Worm (Caenorhabditis elegans) whole organism, L1 larva: Measurements from ENCODE around the gene R07E5.11.

Source experiments
- C04F5.9 ChIP-seq: sonication (generic microtip); optimal IDR thresholded peaks from 2 replicates; lab custom pipeline; 2016; ENCODE audit warnings: missing genetic modification characterization, missing compliant biosample characterization
- F16B12.6 ChIP-seq: fragments of 150-350 bp; optimal IDR thresholded peaks from 2 replicates; lab custom pipeline; 2014; ENCODE audit warnings: missing biosample characterization, missing genetic modification characterization
- aha-1 ChIP-seq: fragments of 150-350 bp; optimal IDR thresholded peaks from 2 replicates; lab custom pipeline; 2014; ENCODE audit warnings: missing biosample characterization, missing genetic modification characterization
- aly-2 ChIP-seq: fragments of 150-350 bp; optimal IDR thresholded peaks from 2 replicates; lab custom pipeline; 2014; ENCODE audit warnings: missing biosample characterization, missing genetic modification characterization
- blmp-1 ChIP-seq: fragments of 150-350 bp; optimal IDR thresholded peaks from 2 replicates; lab custom pipeline; 2014; ENCODE audit warnings: missing biosample characterization, missing genetic modification characterization
- ceh-63 ChIP-seq: fragments of 200-800 bp; sonication (Bioruptor generic); optimal IDR thresholded peaks from 2 replicates; lab custom pipeline; 2018; ENCODE audit warnings: mild to moderate bottlenecking, missing genetic modification characterization, missing compliant biosample characterization
- ceh-82 ChIP-seq, 3 experiments: fragments of 150-350 bp in 1 of 3; sonication (generic microtip) in 2 of 3; optimal IDR thresholded peaks; 2 replicates each; lab custom pipeline; 2014 to 2017; ENCODE audit warnings: missing biosample characterization in 3 of 3, missing genetic modification characterization in 3 of 3
- ceh-90 ChIP-seq: sonication (generic microtip); optimal IDR thresholded peaks from 2 replicates; lab custom pipeline; 2016; ENCODE audit warnings: missing genetic modification characterization, missing compliant biosample characterization
- dpl-1 ChIP-seq, 3 experiments: fragments of 150-350 bp in 2 of 3; sonication (generic microtip) in 1 of 3; optimal IDR thresholded peaks; 2 replicates each; lab custom pipeline; 2014 to 2017; ENCODE audit warnings: missing biosample characterization in 3 of 3, missing genetic modification characterization in 3 of 3, missing genetic modification reagents in 3 of 3
- efl-1 ChIP-seq, 4 experiments: fragments of 150-350 bp; optimal IDR thresholded peaks in 3 of 4; peaks in 1 of 4; 1 replicate in 1 of 4; 2 replicates in 3 of 4; lab custom pipeline; 2014; ENCODE audit warnings: missing biosample characterization in 2 of 4, missing genetic modification characterization in 2 of 4, missing genetic modification reagents in 2 of 4
- efl-3 ChIP-seq: fragments of 200-800 bp; sonication (Bioruptor generic); optimal IDR thresholded peaks from 2 replicates; lab custom pipeline; 2018; ENCODE audit warnings: mild to moderate bottlenecking, missing genetic modification characterization, missing compliant biosample characterization
- hlh-4 ChIP-seq: sonication (generic microtip); optimal IDR thresholded peaks from 2 replicates; lab custom pipeline; 2016; ENCODE audit warnings: mild to moderate bottlenecking, missing genetic modification characterization, missing compliant biosample characterization
- irx-1 ChIP-seq: sonication (generic microtip); optimal IDR thresholded peaks from 2 replicates; lab custom pipeline; 2016; ENCODE audit warnings: missing genetic modification characterization, missing compliant biosample characterization
- lin-13 ChIP-seq: fragments of 150-350 bp; optimal IDR thresholded peaks from 2 replicates; lab custom pipeline; 2014; ENCODE audit warnings: missing biosample characterization, missing genetic modification reagents, missing genetic modification characterization
- lin-14 ChIP-seq: fragments of 200-800 bp; sonication (Bioruptor generic); optimal IDR thresholded peaks from 2 replicates; lab custom pipeline; 2018; ENCODE audit warnings: mild to moderate bottlenecking, missing genetic modification characterization, moderate library complexity, missing compliant biosample characterization
- lin-35 ChIP-seq, 2 experiments: fragments of 150-350 bp; optimal IDR thresholded peaks; 2 replicates each; lab custom pipeline; 2014; ENCODE audit warnings: missing biosample characterization in 2 of 2, missing genetic modification characterization in 2 of 2, missing genetic modification reagents in 2 of 2
- lin-39 ChIP-seq: fragments of 150-350 bp; optimal IDR thresholded peaks from 2 replicates; lab custom pipeline; 2014; ENCODE audit warnings: missing biosample characterization, missing genetic modification reagents, missing genetic modification characterization
- lsy-2 ChIP-seq, 2 experiments: fragments of 150-350 bp; optimal IDR thresholded peaks; 2 replicates each; lab custom pipeline; 2014; ENCODE audit warnings: missing biosample characterization in 2 of 2, missing genetic modification characterization in 2 of 2
- nhr-20 ChIP-seq: sonication (generic microtip); optimal IDR thresholded peaks from 2 replicates; lab custom pipeline; 2016; ENCODE audit warnings: mild to moderate bottlenecking, missing genetic modification characterization, missing compliant biosample characterization
- nhr-84 ChIP-seq: sonication (generic microtip); optimal IDR thresholded peaks from 2 replicates; lab custom pipeline; 2017; ENCODE audit warnings: missing biosample characterization, missing genetic modification characterization
- nhr-85 ChIP-seq: sonication (generic microtip); peaks from one replicate; lab custom pipeline; 2016; ENCODE audit warnings: missing genetic modification characterization, inconsistent platforms, missing compliant biosample characterization
- rnt-1 ChIP-seq: sonication (generic microtip); optimal IDR thresholded peaks from 2 replicates; lab custom pipeline; 2016; ENCODE audit warnings: mild to moderate bottlenecking, missing genetic modification characterization, moderate library complexity, missing compliant biosample characterization
- skn-1 ChIP-seq: fragments of 150-350 bp; optimal IDR thresholded peaks from 2 replicates; lab custom pipeline; 2014; ENCODE audit warnings: missing biosample characterization, missing genetic modification characterization
- snpc-4 ChIP-seq: fragments of 150-350 bp; optimal IDR thresholded peaks from 2 replicates; lab custom pipeline; 2014; ENCODE audit warnings: missing biosample characterization, missing genetic modification characterization
- snu-23 ChIP-seq: sonication (generic microtip); optimal IDR thresholded peaks from 2 replicates; lab custom pipeline; 2016; ENCODE audit warnings: missing genetic modification characterization, missing compliant biosample characterization
- sptf-1 ChIP-seq: fragments of 150-350 bp; optimal IDR thresholded peaks from 2 replicates; lab custom pipeline; 2014; ENCODE audit warnings: missing biosample characterization, missing genetic modification characterization
- unc-98 ChIP-seq: fragments of 200-800 bp; sonication (Bioruptor generic); IDR thresholded peaks from 2 replicates; pipeline ENCODE4 v1.3.6; 2022; ENCODE audit warnings: missing genetic modification characterization, missing compliant biosample characterization
- zip-4 ChIP-seq: fragments of 200-800 bp; sonication (Bioruptor generic); optimal IDR thresholded peaks from 2 replicates; lab custom pipeline; 2018; ENCODE audit warnings: mild to moderate bottlenecking, missing genetic modification characterization, moderate library complexity, missing compliant biosample characterization
- ztf-11 ChIP-seq, 2 experiments: sonication (generic microtip); optimal IDR thresholded peaks; 2 replicates each; lab custom pipeline; 2016 to 2017; ENCODE audit warnings: missing genetic modification characterization in 2 of 2, missing biosample characterization in 1 of 2, missing compliant biosample characterization in 1 of 2

Gene R07E5.11

ce11 chrIII:4449357-4449756 lies 34.3 kb upstream of the R07E5.11 start:
- TF ChIP-seq lsy-2 (tag; optimal IDR thresholded peaks at IDR 0.05; lab: Kevin White, UChicago) (peak in 1 of 2 experiments; percentile 35), efl-1 (optimal IDR thresholded peaks at IDR 0.05; lab: Kevin White, UChicago) (peak in 1 of 2 experiments; percentile 14), efl-1 (GFP tag; optimal IDR thresholded peaks at IDR 0.05 in 1 of 2; lab: Kevin White, UChicago) (no peak), nhr-20 (no peak), irx-1 (tag; lab: Kevin White, UChicago) (no peak), lin-35 (GFP tag; optimal IDR thresholded peaks at IDR 0.05; lab: Kevin White, UChicago) (peak in 1 of 2 experiments; percentile 34), F16B12.6 (tag; lab: Kevin White, UChicago) (no peak), rnt-1 (tag; lab: Kevin White, UChicago) (peak; percentile 30), sptf-1 (tag; lab: Kevin White, UChicago) (no peak), snu-23 (peak; percentile 13), blmp-1 (tag; lab: Kevin White, UChicago) (no peak), nhr-85 (tag; lab: Kevin White, UChicago) (peak; percentile 60)

- TF ChIP-seq lin-39 (tag; lab: Kevin White, UChicago): no peak
- TF ChIP-seq aly-2 (tag; lab: Kevin White, UChicago): no peak
- TF ChIP-seq ztf-11 (tag; optimal IDR thresholded peaks at IDR 0.05; lab: Kevin White, UChicago): no peak
- TF ChIP-seq snpc-4 (tag; lab: Kevin White, UChicago): no peak
- TF ChIP-seq C04F5.9: no peak
- TF ChIP-seq unc-98 (GFP tag; lab: Robert Waterston, UW): no peak
- TF ChIP-seq irx-1 (tag; lab: Kevin White, UChicago): no peak
- TF ChIP-seq skn-1 (tag; lab: Kevin White, UChicago): no peak
- no peak for TF ChIP-seq aha-1
- TF ChIP-seq ceh-82 (tag; optimal IDR thresholded peaks at IDR 0.05; lab: Kevin White, UChicago): no peak
- TF ChIP-seq, all 84 proteins: peak for 0
Observed at ce11 chrIII:4448029-4448428, 33.0 kb upstream of the R07E5.11 start.

ce11 chrIII:4444492-4444891 lies 29.5 kb upstream of the R07E5.11 start:
- TF ChIP-seq efl-1 (optimal IDR thresholded peaks at IDR 0.05; lab: Kevin White, UChicago) (no peak), efl-1 (GFP tag; optimal IDR thresholded peaks at IDR 0.05 in 1 of 2; lab: Kevin White, UChicago) (peak in 1 of 2 experiments; percentile 43), hlh-4 (no peak)

DNA sequence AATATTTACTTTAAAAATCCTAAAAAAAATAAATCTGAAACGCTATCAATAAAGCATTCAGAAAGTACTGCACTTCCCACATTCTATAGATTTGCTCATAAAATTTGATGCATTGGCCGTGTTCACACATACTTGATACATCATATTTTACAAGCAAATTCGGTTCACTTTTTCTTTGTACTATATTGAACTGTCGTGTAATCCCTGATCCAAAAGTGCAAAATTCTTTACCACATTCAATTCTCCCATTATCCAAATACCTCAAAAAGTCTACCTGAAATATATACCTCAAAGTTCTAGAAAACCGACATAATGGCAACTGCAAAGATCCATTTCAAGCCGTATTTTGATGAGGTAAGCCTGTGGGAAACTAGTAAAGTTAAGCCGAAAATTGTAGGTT lies 26.7 kb upstream of the R07E5.11 start, which contains the start of gene nex-3:
Gene nex-3 (plus strand): TSS at position 301 of the 400 bp plus-strand sequence.
- TF ChIP-seq efl-1 (optimal IDR thresholded peaks at IDR 0.05; lab: Kevin White, UChicago) (no peak), efl-1 (GFP tag; optimal IDR thresholded peaks at IDR 0.05 in 1 of 2; lab: Kevin White, UChicago) (peak in 1 of 2 experiments; percentile 76), ceh-90 (tag; lab: Kevin White, UChicago) (no peak), nhr-84 (tag; lab: Kevin White, UChicago) (no peak), dpl-1 (GFP tag; optimal IDR thresholded peaks at IDR 0.05; lab: Kevin White, UChicago) (no peak)

ce11 chrIII:4439493-4439983 lies 24.5 kb upstream of the R07E5.11 start, which contains the start of gene C28A5.2:
TSS of gene C28A5.2 (minus strand) at chrIII:4439543.
- TF ChIP-seq efl-3 (GFP tag; lab: Kevin White, UChicago): no peak
- no peak for TF ChIP-seq lin-14 (GFP tag; lab: Kevin White, UChicago)
- TF ChIP-seq lin-13 (GFP tag; lab: Kevin White, UChicago): no peak
- TF ChIP-seq efl-1 (optimal IDR thresholded peaks at IDR 0.05; lab: Kevin White, UChicago): no peak
- peak in 1 of 2 experiments; percentile 29 for TF ChIP-seq efl-1 (GFP tag; optimal IDR thresholded peaks at IDR 0.05 in 1 of 2; lab: Kevin White, UChicago)
- TF ChIP-seq aly-2 (tag; lab: Kevin White, UChicago): no peak
- no peak for TF ChIP-seq ceh-63 (GFP tag; lab: Kevin White, UChicago)
- TF ChIP-seq zip-4: no peak

DNA sequence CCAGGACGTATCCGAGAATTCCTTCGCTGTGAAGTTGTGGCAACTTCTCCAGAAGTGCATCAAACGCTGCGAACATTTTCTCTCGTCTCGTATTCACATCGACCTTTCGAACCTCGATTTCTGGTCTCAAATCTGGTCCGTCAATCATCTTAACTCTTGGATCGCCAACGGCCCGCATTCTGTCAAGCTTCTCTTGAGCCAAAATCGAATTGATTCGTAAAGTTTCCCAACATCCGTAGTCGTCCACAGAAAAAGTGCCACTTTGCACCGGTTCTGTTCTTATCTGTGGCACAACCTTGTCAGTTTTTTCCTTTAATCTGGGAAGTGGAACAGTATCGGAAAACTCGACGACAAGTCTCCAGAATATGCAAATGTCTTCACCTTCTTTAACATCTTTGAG lies 20.2 kb upstream of the R07E5.11 start:
- no peak for TF ChIP-seq nhr-84 (tag; lab: Kevin White, UChicago)
- no peak for TF ChIP-seq efl-1 (optimal IDR thresholded peaks at IDR 0.05; lab: Kevin White, UChicago)
- peak in 1 of 2 experiments; percentile 59 for TF ChIP-seq efl-1 (GFP tag; optimal IDR thresholded peaks at IDR 0.05 in 1 of 2; lab: Kevin White, UChicago)
